Fruit fly (Drosophila melanogaster): ENCODE data around the gene caup.

caup gene

dm6 chr3L:12649031-12649765, 39.8 kb downstream of the caup start:
- TF ChIP-seq noc (tag; optimal IDR thresholded peaks at IDR 0.05): no peak

dm6 chr3L:12651544-12651943, 42.1 kb downstream of the caup start:
- no peak for TF ChIP-seq noc (tag; optimal IDR thresholded peaks at IDR 0.05)

dm6 chr3L:12652657-12653056, 43.2 kb downstream of the caup start:
- no peak for TF ChIP-seq noc (tag; optimal IDR thresholded peaks at IDR 0.05)

dm6 chr3L:12653124-12653523, 43.7 kb downstream of the caup start:
- TF ChIP-seq noc (tag; optimal IDR thresholded peaks at IDR 0.05): no peak

- no peak for TF ChIP-seq noc (tag; optimal IDR thresholded peaks at IDR 0.05)
Observed at dm6 chr3L:12656073-12656664, 46.7 kb downstream of the caup start.

- no peak for TF ChIP-seq noc (tag; optimal IDR thresholded peaks at IDR 0.05)
Observed at dm6 chr3L:12657977-12658376, 48.5 kb downstream of the caup start.

- TF ChIP-seq noc (tag; optimal IDR thresholded peaks at IDR 0.05): no peak
Observed at dm6 chr3L:12667534-12667933, 58.1 kb downstream of the caup start.

dm6 chr3L:12667998-12668616, 58.7 kb downstream of the caup start:
- no peak for TF ChIP-seq noc (tag; optimal IDR thresholded peaks at IDR 0.05)
